Worm (Caenorhabditis elegans): ENCODE measurements around the gene srbc-3.

DNA sequence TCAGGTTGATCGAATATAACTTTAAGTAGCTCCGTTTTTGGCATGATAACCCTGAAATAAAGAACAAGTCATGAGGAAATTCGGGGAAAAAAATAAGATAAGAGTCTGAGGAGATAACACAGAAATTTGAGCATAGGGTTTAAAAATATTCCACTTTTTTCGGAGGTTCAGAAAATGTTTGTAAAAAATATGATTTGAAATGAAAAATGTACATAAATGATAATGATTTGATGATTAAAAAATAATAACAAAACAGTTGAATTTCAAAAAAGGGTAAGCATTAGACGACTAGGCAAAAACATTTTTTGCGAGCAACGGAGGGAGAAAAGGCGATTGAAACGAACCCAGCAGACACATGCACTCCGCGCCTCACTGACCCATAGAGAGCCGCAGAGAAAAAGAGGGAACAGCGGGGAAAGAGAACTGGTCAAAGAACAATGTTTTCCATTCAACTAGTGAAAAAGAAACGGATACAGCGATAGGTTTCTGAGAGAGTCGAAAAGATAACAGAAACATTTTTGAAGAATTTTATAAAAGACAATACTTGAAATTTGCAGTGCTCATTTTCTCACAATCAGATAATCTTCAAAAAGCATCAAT is 3.9 kb downstream of the srbc-3 start, which contains the start of gene arrd-18:
- TF ChIP-seq mep-1 (tag; optimal IDR thresholded peaks at IDR 0.05) (no peak), ztf-11 (tag; optimal IDR thresholded peaks at IDR 0.05) (no peak), nhr-12 (tag; optimal IDR thresholded peaks at IDR 0.05) (no peak), nhr-76 (tag; optimal IDR thresholded peaks at IDR 0.05) (no peak), elt-3 (tag; optimal IDR thresholded peaks at IDR 0.05) (no peak), lin-32 (GFP tag; optimal IDR thresholded peaks at IDR 0.05) (no peak), unc-62 (GFP tag; optimal IDR thresholded peaks at IDR 0.05) (no peak), lsy-2 (tag; optimal IDR thresholded peaks at IDR 0.05) (no peak), ces-1 (GFP tag; optimal IDR thresholded peaks at IDR 0.05) (peak; percentile 10), blmp-1 (tag; optimal IDR thresholded peaks at IDR 0.05) (no peak)
